Worm (Caenorhabditis elegans) whole organism, L1 larva: ENCODE data around the gene Y39H10B.2.

Experiments
- aha-1 ChIP-seq: fragments of 150-350 bp; optimal IDR thresholded peaks from 2 replicates; lab custom pipeline; 2014; ENCODE audit warnings: missing biosample characterization, missing genetic modification characterization
- aly-2 ChIP-seq: fragments of 150-350 bp; optimal IDR thresholded peaks from 2 replicates; lab custom pipeline; 2014; ENCODE audit warnings: missing biosample characterization, missing genetic modification characterization
- dpl-1 ChIP-seq, 3 experiments: fragments of 150-350 bp in 2 of 3; sonication (generic microtip) in 1 of 3; optimal IDR thresholded peaks; 2 replicates each; lab custom pipeline; 2014 to 2017; ENCODE audit warnings: missing biosample characterization in 3 of 3, missing genetic modification characterization in 3 of 3, missing genetic modification reagents in 3 of 3
- efl-1 ChIP-seq, 4 experiments: fragments of 150-350 bp; optimal IDR thresholded peaks in 3 of 4; peaks in 1 of 4; 1 replicate in 1 of 4; 2 replicates in 3 of 4; lab custom pipeline; 2014; ENCODE audit warnings: missing biosample characterization in 2 of 4, missing genetic modification characterization in 2 of 4, missing genetic modification reagents in 2 of 4
- mep-1 ChIP-seq: fragments of 150-350 bp; optimal IDR thresholded peaks from 2 replicates; lab custom pipeline; 2014; ENCODE audit warnings: missing biosample characterization, missing genetic modification characterization
- pqm-1 ChIP-seq: sonication (generic microtip); optimal IDR thresholded peaks from 3 replicates; lab custom pipeline; 2017; ENCODE audit warnings: missing biosample characterization, missing genetic modification characterization
- unc-62 ChIP-seq: fragments of 150-350 bp; optimal IDR thresholded peaks from 2 replicates; lab custom pipeline; 2014; ENCODE audit warnings: missing biosample characterization, missing genetic modification reagents, missing genetic modification characterization
- xbp-1 ChIP-seq: sonication (generic microtip); optimal IDR thresholded peaks from 2 replicates; lab custom pipeline; 2016; ENCODE audit warnings: missing genetic modification characterization, missing compliant biosample characterization

- TF ChIP-seq unc-62 = no peak
- no peak for TF ChIP-seq aha-1 (tag; lab: Kevin White, UChicago)
- TF ChIP-seq mep-1 (tag; lab: Kevin White, UChicago) = no peak
- TF ChIP-seq dpl-1 (GFP tag; optimal IDR thresholded peaks at IDR 0.05; lab: Kevin White, UChicago) = no peak
- TF ChIP-seq xbp-1 (tag; lab: Kevin White, UChicago) = no peak
- no peak for TF ChIP-seq pqm-1 (tag; lab: Kevin White, UChicago)
- no peak for TF ChIP-seq efl-1 (optimal IDR thresholded peaks at IDR 0.05; lab: Kevin White, UChicago)
- TF ChIP-seq efl-1 (GFP tag; optimal IDR thresholded peaks at IDR 0.05 in 1 of 2; lab: Kevin White, UChicago) = no peak
- TF ChIP-seq aly-2 (tag; lab: Kevin White, UChicago) = no peak
Observed at ce11 chrV:3647862-3648261, 20.7 kb upstream of the Y39H10B.2 start, which contains the start of gene F59B1.10.
